Fruit fly (Drosophila melanogaster) whole organism, larva: ENCODE results near the gene D2hgdh.

Experiments
- noc ChIP-seq: fragments of 200-800 bp; sonication (Bioruptor generic); optimal IDR thresholded peaks from 3 replicates; lab custom pipeline; 2019; ENCODE audit warnings: missing biosample characterization, mild to moderate bottlenecking, missing genetic modification characterization, moderate library complexity

Gene D2hgdh

DNA sequence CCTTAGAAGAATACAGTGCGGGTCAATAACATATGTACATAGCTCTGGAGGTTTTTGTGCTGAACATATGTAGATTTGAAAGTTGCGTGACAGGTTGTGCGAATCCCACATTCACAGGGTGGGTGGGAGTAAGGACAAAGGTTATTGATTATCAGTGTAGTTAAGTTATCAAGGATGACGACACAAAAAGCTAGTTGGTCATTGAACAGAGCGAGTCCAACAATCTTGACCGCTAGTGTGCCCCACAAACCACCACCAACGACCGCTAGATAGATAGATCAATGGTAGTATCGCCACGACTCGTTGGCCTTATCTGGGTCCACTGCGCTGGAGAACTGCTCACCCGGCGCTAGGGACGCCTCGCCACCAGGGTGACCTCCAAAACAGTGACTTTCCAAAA, 5.3 kb downstream of the D2hgdh start:
- TF ChIP-seq noc, result no peak

DNA sequence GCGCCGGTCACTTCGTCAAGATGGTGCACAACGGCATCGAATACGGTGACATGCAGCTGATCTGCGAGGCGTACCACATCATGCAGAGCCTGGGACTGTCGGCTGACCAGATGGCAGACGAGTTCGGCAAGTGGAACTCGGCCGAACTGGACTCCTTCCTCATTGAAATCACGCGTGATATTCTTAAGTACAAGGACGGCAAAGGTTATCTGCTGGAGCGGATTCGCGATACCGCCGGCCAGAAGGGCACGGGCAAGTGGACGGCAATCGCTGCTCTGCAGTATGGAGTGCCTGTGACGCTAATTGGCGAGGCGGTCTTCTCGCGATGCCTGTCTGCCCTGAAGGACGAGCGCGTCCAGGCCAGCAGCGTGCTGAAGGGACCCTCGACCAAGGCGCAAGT, 6.2 kb downstream of the D2hgdh start:
- no peak for TF ChIP-seq noc

DNA sequence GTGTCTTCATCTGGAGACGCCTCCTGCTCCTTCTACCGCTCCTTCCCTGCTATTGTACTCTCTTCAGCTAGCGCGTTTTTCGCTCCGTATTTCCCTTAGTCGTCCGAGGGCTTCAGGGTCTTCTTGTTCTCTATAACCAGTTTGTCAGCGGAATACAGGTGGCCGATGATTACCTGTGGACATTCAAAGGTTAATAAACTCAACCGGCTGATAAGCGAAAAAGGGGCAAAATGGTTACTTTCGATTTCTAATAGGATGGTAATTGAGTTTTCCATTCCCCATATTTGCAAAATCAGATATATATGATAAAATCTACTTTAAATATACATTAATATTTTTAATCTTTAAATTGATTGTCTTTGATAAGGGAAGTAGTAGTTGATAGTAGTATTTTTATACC, 7.4 kb downstream of the D2hgdh start:
- TF ChIP-seq noc, result no peak

DNA sequence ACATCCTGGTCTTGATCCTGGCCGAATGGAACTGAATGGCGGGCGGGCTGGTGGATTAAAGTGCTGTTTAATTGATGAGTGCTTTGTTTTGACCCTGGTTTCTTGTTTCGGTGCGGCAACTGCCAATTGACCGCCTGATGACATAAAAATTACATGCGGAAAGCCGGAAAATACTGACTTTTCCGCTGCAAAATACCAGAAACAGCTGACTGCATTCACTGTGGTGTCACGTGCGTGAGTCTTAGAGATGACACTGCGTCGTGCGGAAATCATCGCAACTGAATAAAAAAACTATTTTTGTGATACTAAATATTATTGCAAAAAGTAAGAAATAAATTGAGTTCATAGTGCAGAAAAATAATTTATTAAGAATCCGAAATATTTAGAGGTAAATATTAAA, 8.2 kb downstream of the D2hgdh start, which contains the start of gene bcn92:
bcn92 (minus strand) TSS at position 170 of the 400 bp plus-strand sequence.
- peak; percentile 3 for TF ChIP-seq noc

dm6 chrX:2155868-2156267, 14.6 kb downstream of the D2hgdh start:
- TF ChIP-seq noc, result no peak

- no peak for TF ChIP-seq noc
Observed at dm6 chrX:2157929-2158610, 16.8 kb downstream of the D2hgdh start.

dm6 chrX:2158668-2159163, 17.4 kb downstream of the D2hgdh start, which contains the start of gene wapl:
Gene wapl (minus strand): TSS chrX:2158983.
- peak; percentile 29 for TF ChIP-seq noc

DNA sequence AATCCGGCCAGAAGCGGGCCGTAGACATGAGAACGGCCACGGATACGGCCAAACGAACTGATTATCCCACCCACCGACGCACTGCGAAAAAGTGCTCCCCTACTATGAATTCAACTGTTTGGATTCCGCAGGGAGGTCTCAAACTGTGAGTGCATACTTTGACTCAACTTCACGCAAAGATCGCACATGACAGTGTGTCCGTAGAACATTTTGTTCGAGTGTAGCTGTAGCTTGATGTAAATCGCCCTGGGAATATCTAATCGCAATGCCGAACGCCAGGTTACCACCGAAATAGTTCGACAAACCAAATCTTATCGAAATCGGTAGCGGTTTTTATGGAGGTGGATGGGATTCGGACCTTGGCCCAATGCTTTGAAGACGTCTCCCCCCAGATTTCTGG, 19.7 kb downstream of the D2hgdh start:
- no peak for TF ChIP-seq noc

DNA sequence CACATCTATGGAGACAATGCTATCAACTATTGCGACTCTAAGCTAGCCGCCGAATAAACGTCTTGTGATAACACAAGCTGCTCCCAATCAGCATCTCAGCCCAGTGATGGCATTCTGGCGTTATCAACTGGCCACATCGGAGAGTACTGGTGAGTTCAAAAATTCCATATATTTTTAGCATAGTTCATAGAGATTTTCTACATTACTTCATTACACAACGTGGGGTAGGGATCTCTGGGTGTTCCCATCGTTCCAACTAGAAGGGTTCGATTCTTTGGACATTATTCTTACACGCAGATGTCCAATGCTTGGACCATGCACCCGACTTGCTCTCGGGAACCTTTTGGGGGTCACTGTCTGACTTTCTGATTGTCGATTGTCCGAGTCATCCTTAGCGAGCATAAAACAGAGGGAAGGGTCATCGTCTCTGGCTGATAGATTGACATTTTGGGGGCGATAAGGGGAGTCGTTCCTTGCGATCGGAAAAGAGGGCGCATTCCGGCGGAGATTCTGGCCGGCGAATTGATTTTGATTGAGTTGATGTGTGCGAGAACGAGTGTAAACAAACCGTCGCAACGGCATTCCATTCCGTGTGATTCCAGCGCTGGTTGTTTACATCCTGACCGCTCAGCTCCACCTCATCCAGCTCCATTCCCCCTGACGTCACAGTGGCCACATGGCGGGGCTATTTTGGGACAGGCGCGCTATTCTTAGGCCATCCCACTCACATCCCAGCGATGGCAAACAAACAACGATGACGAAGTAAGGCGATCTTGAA, 21.0 kb downstream of the D2hgdh start, which contains the start of the genes Cyp4d1 and CG3630:
Cyp4d1 (minus strand) TSS at position 51 of the 778 bp plus-strand sequence.
CG3630 (plus strand) TSS at position 67 of the 778 bp plus-strand sequence.
- TF ChIP-seq noc, result peak; percentile 44

- no peak for TF ChIP-seq noc
Observed at dm6 chrX:2163358-2163757, 22.1 kb downstream of the D2hgdh start.

dm6 chrX:2165394-2165793, 24.1 kb downstream of the D2hgdh start:
- no peak for TF ChIP-seq noc

- no peak for TF ChIP-seq noc
Observed at dm6 chrX:2166129-2166528, 24.8 kb downstream of the D2hgdh start.

DNA sequence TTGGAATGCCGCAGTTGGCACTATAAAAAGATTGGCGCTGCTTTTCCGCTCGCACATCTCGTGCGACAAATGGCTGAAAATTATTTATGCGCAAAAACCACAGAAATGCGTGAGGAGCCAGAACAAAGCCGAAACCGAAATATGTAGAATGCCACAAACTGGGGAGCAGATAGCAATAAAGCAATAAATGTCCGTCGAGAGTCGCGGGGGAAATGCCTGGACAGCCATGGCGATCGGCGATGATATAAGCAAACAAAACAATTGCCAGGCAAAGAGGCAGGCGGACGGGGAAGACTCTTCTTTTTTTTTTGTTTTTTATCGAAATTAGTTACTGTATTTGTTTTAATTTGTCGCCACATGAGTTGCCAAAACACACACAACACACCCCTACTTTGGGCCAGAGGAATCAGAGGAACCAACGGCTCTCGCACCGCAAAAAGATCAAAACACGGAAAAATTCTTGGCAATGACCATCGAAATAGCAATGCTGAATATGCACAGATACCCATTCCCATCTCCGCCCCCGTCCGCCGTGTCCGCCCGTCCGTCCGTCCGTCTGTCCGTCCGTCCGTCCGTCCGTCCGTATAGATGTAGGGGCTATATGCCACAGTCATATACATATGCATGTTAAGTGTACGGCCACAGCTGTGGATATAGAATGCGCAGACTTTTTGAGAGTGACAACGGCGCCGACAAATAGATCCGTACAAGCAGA, 27.4 kb downstream of the D2hgdh start:
- TF ChIP-seq noc, result no peak

dm6 chrX:2170424-2170823, 29.1 kb downstream of the D2hgdh start:
- TF ChIP-seq noc, result no peak

DNA sequence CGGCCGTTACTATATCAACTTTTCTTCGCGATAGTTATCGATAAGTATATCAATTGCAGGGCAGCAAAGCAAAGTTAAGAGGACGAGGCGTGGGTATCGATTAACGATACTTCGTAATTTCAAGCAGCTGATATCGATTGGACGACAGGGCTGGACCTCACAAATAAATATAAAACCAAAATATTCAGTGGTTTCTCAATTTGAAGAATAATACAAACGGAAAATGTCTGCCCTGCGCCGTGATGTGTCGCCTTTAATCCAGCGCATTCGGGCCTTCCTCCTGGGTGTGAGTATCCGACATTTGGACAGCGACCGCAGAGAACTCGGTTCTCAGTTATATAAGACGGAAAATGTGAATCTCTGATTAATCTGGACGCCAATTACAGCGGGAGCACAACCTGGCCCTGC, 31.1 kb downstream of the D2hgdh start, which contains the start of gene ND-B14.5A:
ND-B14.5A (plus strand) TSS at position 107 of the 408 bp plus-strand sequence.
- TF ChIP-seq noc, result no peak

DNA sequence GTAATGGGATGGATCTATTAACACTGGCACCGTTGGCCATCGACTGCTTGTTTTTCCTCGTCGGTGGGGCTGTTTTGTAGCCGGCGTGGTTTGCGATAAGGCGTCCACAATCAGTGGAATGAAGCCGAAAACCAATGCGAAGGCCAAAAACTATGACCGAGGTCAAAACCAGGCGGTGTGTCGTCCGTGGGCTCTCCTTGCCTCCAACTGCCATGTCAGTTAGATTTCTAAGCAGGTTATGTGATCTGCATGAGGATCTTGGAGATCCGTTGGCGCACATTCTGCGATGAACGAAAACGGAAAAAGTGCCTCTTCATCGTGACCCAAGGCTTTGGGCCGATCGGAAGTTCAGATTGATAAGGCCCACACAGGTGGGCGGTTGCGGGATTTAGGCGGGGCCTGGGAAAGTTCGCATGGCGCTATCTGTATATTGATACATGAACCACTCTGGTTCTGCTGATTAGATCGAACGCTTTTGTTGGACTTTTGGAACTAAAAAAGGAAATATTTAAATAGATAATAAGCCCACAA, 34.0 kb downstream of the D2hgdh start, which contains the start of gene Cyp4d14:
Cyp4d14 (minus strand) TSS at position 51 of the 531 bp plus-strand sequence.
- no peak for TF ChIP-seq noc
